In the genomic region with DNA sequence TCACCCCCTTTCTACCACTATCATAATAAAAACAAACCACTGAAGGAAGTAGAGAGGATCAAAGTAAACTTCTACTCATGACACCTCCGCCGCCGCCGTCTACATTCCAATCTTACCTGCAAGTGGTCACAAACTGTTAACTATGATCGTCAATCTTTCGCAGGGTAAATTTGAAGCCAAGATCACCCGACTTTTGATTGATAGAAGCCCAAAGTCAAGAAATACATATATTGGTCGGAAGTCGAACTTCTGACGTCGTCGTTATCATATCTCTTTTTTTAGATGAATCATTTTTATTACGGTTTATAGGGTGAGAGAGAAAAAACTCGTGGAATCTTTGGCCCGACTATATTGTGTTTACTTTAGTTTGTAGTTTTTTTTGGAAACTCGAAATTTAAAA, we compare ENCODE assay signal across 1 worm cellular context.
TF ChIP-seq lines count a peak whose summit lies in the region.

No protein-coding gene starts in this region.

TF ChIP-seq in whole organism, L1 larva, 84 proteins besides CTCF, POLR2A, EP300 and RAD21 (continued from another document):
- TF ChIP-seq nhr-76 (tag; optimal IDR thresholded peaks at IDR 0.05; lab: Kevin White, UChicago) (no peak), ceh-82 (tag; optimal IDR thresholded peaks at IDR 0.05; lab: Kevin White, UChicago) (no peak), isw-1 (GFP tag; IDR thresholded peaks at IDR 0.05; lab: Robert Waterston, UW) (no peak), lir-3 (tag; optimal IDR thresholded peaks at IDR 0.05; lab: Kevin White, UChicago; ENCODE audit: poor library complexity) (no peak), nhr-11 (tag; optimal IDR thresholded peaks at IDR 0.05; lab: Kevin White, UChicago) (no peak), aly-2 (tag; optimal IDR thresholded peaks at IDR 0.05; lab: Kevin White, UChicago) (no peak), blmp-1 (tag; optimal IDR thresholded peaks at IDR 0.05; lab: Kevin White, UChicago) (peak; percentile 47), egl-27 (tag; optimal IDR thresholded peaks at IDR 0.05; lab: Kevin White, UChicago) (no peak), lin-35 (GFP tag; optimal IDR thresholded peaks at IDR 0.05; lab: Kevin White, UChicago) (peak in 1 of 2 experiments; percentile 17), tbx-2 (tag; optimal IDR thresholded peaks at IDR 0.05; lab: Kevin White, UChicago) (peak; percentile 41), irx-1 (tag; optimal IDR thresholded peaks at IDR 0.05; lab: Kevin White, UChicago) (no peak), pag-3 (tag; optimal IDR thresholded peaks at IDR 0.05; lab: Kevin White, UChicago; ENCODE audit: borderline replicate concordance, insufficient read depth) (no peak), nhr-84 (tag; optimal IDR thresholded peaks at IDR 0.05; lab: Kevin White, UChicago) (no peak), xbp-1 (tag; optimal IDR thresholded peaks at IDR 0.05; lab: Kevin White, UChicago) (no peak), snu-23 (GFP tag; optimal IDR thresholded peaks at IDR 0.05; lab: Kevin White, UChicago) (peak; percentile 13), fkh-10 (GFP tag; optimal IDR thresholded peaks at IDR 0.05; lab: Kevin White, UChicago) (no peak), dsc-1 (tag; optimal IDR thresholded peaks at IDR 0.05; lab: Kevin White, UChicago) (no peak), lsy-2 (tag; optimal IDR thresholded peaks at IDR 0.05; lab: Kevin White, UChicago) (peak in 1 of 2 experiments; percentile 28)
